Fruit fly (Drosophila melanogaster) S2 (cell line): Measurements from ENCODE around the gene vas.

Source experiments
- CG8478 ChIP-seq: fragments of >200 bp; optimal IDR thresholded peaks from 2 replicates; lab custom pipeline; 2018
- CTCF ChIP-seq, 2 experiments: fragments of >200 bp; optimal IDR thresholded peaks; 2 replicates each; lab custom pipeline; 2018

- no peak for TF ChIP-seq CG8478 (lab: Kevin White, UChicago)
- TF ChIP-seq CTCF (optimal IDR thresholded peaks at IDR 0.05; lab: Kevin White, UChicago) = no peak
These were observed 45.4 kb upstream of the vas start, which contains the start of gene GABA-B-R1 for dm6 chr2L:15016031-15016430.
